Worm (Caenorhabditis elegans) whole organism, L1 larva: ENCODE measurements around the gene hog-1.

Source experiments
- aha-1 ChIP-seq: fragments of 150-350 bp; optimal IDR thresholded peaks from 2 replicates; lab custom pipeline; 2014; ENCODE audit warnings: missing biosample characterization, missing genetic modification characterization
- aly-2 ChIP-seq: fragments of 150-350 bp; optimal IDR thresholded peaks from 2 replicates; lab custom pipeline; 2014; ENCODE audit warnings: missing biosample characterization, missing genetic modification characterization
- blmp-1 ChIP-seq: fragments of 150-350 bp; optimal IDR thresholded peaks from 2 replicates; lab custom pipeline; 2014; ENCODE audit warnings: missing biosample characterization, missing genetic modification characterization
- ceh-63 ChIP-seq: fragments of 200-800 bp; sonication (Bioruptor generic); optimal IDR thresholded peaks from 2 replicates; lab custom pipeline; 2018; ENCODE audit warnings: mild to moderate bottlenecking, missing genetic modification characterization, missing compliant biosample characterization
- ceh-88 ChIP-seq: fragments of 200-800 bp; sonication (Bioruptor generic); IDR thresholded peaks from 2 replicates; pipeline ENCODE4 v1.3.6; 2022; ENCODE audit warnings: missing genetic modification characterization, missing compliant biosample characterization
- efl-1 ChIP-seq, 4 experiments: fragments of 150-350 bp; optimal IDR thresholded peaks in 3 of 4; peaks in 1 of 4; 1 replicate in 1 of 4; 2 replicates in 3 of 4; lab custom pipeline; 2014; ENCODE audit warnings: missing biosample characterization in 2 of 4, missing genetic modification characterization in 2 of 4, missing genetic modification reagents in 2 of 4
- efl-3 ChIP-seq: fragments of 200-800 bp; sonication (Bioruptor generic); optimal IDR thresholded peaks from 2 replicates; lab custom pipeline; 2018; ENCODE audit warnings: mild to moderate bottlenecking, missing genetic modification characterization, missing compliant biosample characterization
- egl-13 ChIP-seq: sonication (generic microtip); optimal IDR thresholded peaks from 2 replicates; lab custom pipeline; 2016; ENCODE audit warnings: missing genotype, missing genetic modification reagents, missing genetic modification characterization, missing compliant biosample characterization
- elt-2 ChIP-seq: sonication (generic microtip); optimal IDR thresholded peaks from 2 replicates; lab custom pipeline; 2016; ENCODE audit warnings: missing genetic modification characterization, mild to moderate bottlenecking, inconsistent platforms, missing compliant biosample characterization, missing genetic modification reagents
- elt-3 ChIP-seq, 6 experiments: fragments of 150-350 bp in 1 of 6; sonication (generic microtip); optimal IDR thresholded peaks; 2 replicates each; lab custom pipeline; 2017 to 2018; ENCODE audit warnings: missing biosample characterization in 6 of 6, missing genetic modification characterization in 6 of 6, inconsistent platforms in 1 of 6
- fkh-8 ChIP-seq: sonication (generic microtip); optimal IDR thresholded peaks from 2 replicates; lab custom pipeline; 2016; ENCODE audit warnings: mild to moderate bottlenecking, missing genetic modification characterization, missing compliant biosample characterization
- grh-1 ChIP-seq: fragments of 200-800 bp; sonication (Bioruptor generic); IDR thresholded peaks from 2 replicates; pipeline ENCODE4 v1.3.6; 2022; ENCODE audit warnings: missing genetic modification reagents, missing genetic modification characterization, missing compliant biosample characterization
- hlh-4 ChIP-seq: sonication (generic microtip); optimal IDR thresholded peaks from 2 replicates; lab custom pipeline; 2016; ENCODE audit warnings: mild to moderate bottlenecking, missing genetic modification characterization, missing compliant biosample characterization
- irx-1 ChIP-seq: sonication (generic microtip); optimal IDR thresholded peaks from 2 replicates; lab custom pipeline; 2016; ENCODE audit warnings: missing genetic modification characterization, missing compliant biosample characterization
- isw-1 ChIP-seq: fragments of 200-800 bp; sonication (Bioruptor generic); IDR thresholded peaks from 2 replicates; pipeline ENCODE4 v1.3.6; 2022; ENCODE audit warnings: missing genetic modification characterization, missing compliant biosample characterization
- lin-14 ChIP-seq: fragments of 200-800 bp; sonication (Bioruptor generic); optimal IDR thresholded peaks from 2 replicates; lab custom pipeline; 2018; ENCODE audit warnings: mild to moderate bottlenecking, missing genetic modification characterization, moderate library complexity, missing compliant biosample characterization
- lin-39 ChIP-seq: fragments of 150-350 bp; optimal IDR thresholded peaks from 2 replicates; lab custom pipeline; 2014; ENCODE audit warnings: missing biosample characterization, missing genetic modification reagents, missing genetic modification characterization
- lir-3 ChIP-seq: sonication (generic microtip); optimal IDR thresholded peaks from 2 replicates; lab custom pipeline; 2016; ENCODE audit warnings: mild to moderate bottlenecking, missing genetic modification characterization, moderate library complexity, missing compliant biosample characterization; ENCODE audit not compliant: poor library complexity
- lsy-2 ChIP-seq, 2 experiments: fragments of 150-350 bp; optimal IDR thresholded peaks; 2 replicates each; lab custom pipeline; 2014; ENCODE audit warnings: missing biosample characterization in 2 of 2, missing genetic modification characterization in 2 of 2
- mdl-1 ChIP-seq, 2 experiments: fragments of 150-350 bp; optimal IDR thresholded peaks; 2 replicates each; lab custom pipeline; 2014 to 2017; ENCODE audit warnings: missing biosample characterization in 2 of 2, missing genetic modification characterization in 2 of 2, inconsistent platforms in 1 of 2
- mep-1 ChIP-seq: fragments of 150-350 bp; optimal IDR thresholded peaks from 2 replicates; lab custom pipeline; 2014; ENCODE audit warnings: missing biosample characterization, missing genetic modification characterization
- nhr-12 ChIP-seq: sonication (generic microtip); optimal IDR thresholded peaks from 2 replicates; lab custom pipeline; 2017; ENCODE audit warnings: missing biosample characterization, missing genetic modification characterization
- nhr-19 ChIP-seq: fragments of 200-800 bp; sonication (Bioruptor generic); conservative IDR thresholded peaks from 2 replicates; pipeline ENCODE4 v1.3.6; 2022; ENCODE audit warnings: missing genetic modification characterization, missing compliant biosample characterization
- nhr-20 ChIP-seq: sonication (generic microtip); optimal IDR thresholded peaks from 2 replicates; lab custom pipeline; 2016; ENCODE audit warnings: mild to moderate bottlenecking, missing genetic modification characterization, missing compliant biosample characterization
- nhr-71 ChIP-seq: sonication (generic microtip); optimal IDR thresholded peaks from 2 replicates; lab custom pipeline; 2016; ENCODE audit warnings: mild to moderate bottlenecking, missing genetic modification characterization, moderate library complexity, missing compliant biosample characterization
- nhr-76 ChIP-seq: sonication (generic microtip); optimal IDR thresholded peaks from 2 replicates; lab custom pipeline; 2017; ENCODE audit warnings: missing biosample characterization, missing genetic modification characterization
- nhr-77 ChIP-seq: fragments of 150-350 bp; optimal IDR thresholded peaks from 2 replicates; lab custom pipeline; 2014; ENCODE audit warnings: missing biosample characterization, missing genetic modification characterization
- nhr-84 ChIP-seq: sonication (generic microtip); optimal IDR thresholded peaks from 2 replicates; lab custom pipeline; 2017; ENCODE audit warnings: missing biosample characterization, missing genetic modification characterization
- nhr-85 ChIP-seq: sonication (generic microtip); peaks from one replicate; lab custom pipeline; 2016; ENCODE audit warnings: missing genetic modification characterization, inconsistent platforms, missing compliant biosample characterization
- nhr-90 ChIP-seq: sonication (generic microtip); optimal IDR thresholded peaks from 2 replicates; lab custom pipeline; 2016; ENCODE audit warnings: mild to moderate bottlenecking, missing genetic modification characterization, missing compliant biosample characterization; ENCODE audit not compliant: poor library complexity
- pax-3 ChIP-seq: fragments of 200-800 bp; sonication (Bioruptor generic); optimal IDR thresholded peaks from 2 replicates; lab custom pipeline; 2018; ENCODE audit warnings: mild to moderate bottlenecking, missing genetic modification characterization, moderate library complexity, missing compliant biosample characterization
- pqm-1 ChIP-seq: sonication (generic microtip); optimal IDR thresholded peaks from 3 replicates; lab custom pipeline; 2017; ENCODE audit warnings: missing biosample characterization, missing genetic modification characterization
- rnt-1 ChIP-seq: sonication (generic microtip); optimal IDR thresholded peaks from 2 replicates; lab custom pipeline; 2016; ENCODE audit warnings: mild to moderate bottlenecking, missing genetic modification characterization, moderate library complexity, missing compliant biosample characterization
- snpc-4 ChIP-seq: fragments of 150-350 bp; optimal IDR thresholded peaks from 2 replicates; lab custom pipeline; 2014; ENCODE audit warnings: missing biosample characterization, missing genetic modification characterization
- snu-23 ChIP-seq: sonication (generic microtip); optimal IDR thresholded peaks from 2 replicates; lab custom pipeline; 2016; ENCODE audit warnings: missing genetic modification characterization, missing compliant biosample characterization
- sptf-1 ChIP-seq: fragments of 150-350 bp; optimal IDR thresholded peaks from 2 replicates; lab custom pipeline; 2014; ENCODE audit warnings: missing biosample characterization, missing genetic modification characterization
- tbx-2 ChIP-seq: sonication (generic microtip); optimal IDR thresholded peaks from 2 replicates; lab custom pipeline; 2016; ENCODE audit warnings: missing genetic modification characterization, missing compliant biosample characterization
- unc-130 ChIP-seq: fragments of 150-350 bp; optimal IDR thresholded peaks from 2 replicates; lab custom pipeline; 2017; ENCODE audit warnings: missing biosample characterization, missing genetic modification characterization, inconsistent platforms
- unc-62 ChIP-seq: fragments of 150-350 bp; optimal IDR thresholded peaks from 2 replicates; lab custom pipeline; 2014; ENCODE audit warnings: missing biosample characterization, missing genetic modification reagents, missing genetic modification characterization
- vab-15 ChIP-seq: sonication (generic microtip); optimal IDR thresholded peaks from 2 replicates; lab custom pipeline; 2017; ENCODE audit warnings: missing genotype, mild to moderate bottlenecking, missing genetic modification characterization, missing compliant biosample characterization
- ztf-11 ChIP-seq, 2 experiments: sonication (generic microtip); optimal IDR thresholded peaks; 2 replicates each; lab custom pipeline; 2016 to 2017; ENCODE audit warnings: missing genetic modification characterization in 2 of 2, missing biosample characterization in 1 of 2, missing compliant biosample characterization in 1 of 2

Gene hog-1

DNA sequence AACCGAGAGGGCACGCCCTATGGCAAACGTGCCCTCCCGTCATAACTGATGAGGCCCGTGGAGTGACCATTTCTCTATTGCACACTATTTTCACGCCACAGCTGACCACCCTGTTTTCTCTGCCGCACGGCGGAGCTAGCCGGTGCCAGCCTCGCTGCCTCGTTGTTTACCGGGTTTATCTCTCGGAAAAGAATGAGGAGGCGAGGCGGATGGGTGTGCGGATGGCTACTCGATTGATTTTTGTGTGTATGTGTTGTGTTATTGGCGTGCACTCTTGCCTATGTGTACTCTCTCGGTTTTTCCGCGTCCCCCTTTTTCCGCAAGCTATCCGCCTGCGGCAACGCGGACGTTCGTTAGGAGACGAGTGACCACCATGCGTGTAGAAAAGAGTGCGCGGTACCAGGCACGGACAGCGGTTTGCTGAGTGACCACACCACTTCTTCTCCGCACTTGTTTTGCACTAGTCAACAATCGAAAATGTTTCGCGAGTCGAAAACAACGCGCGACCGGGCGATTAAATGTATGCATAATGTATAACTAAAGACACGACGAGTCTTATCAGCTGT, 42.0 kb downstream of the hog-1 start (continued):
- TF ChIP-seq pqm-1 (tag; lab: Kevin White, UChicago) (no peak), nhr-20 (tag; lab: Kevin White, UChicago) (peak; percentile 50), efl-3 (GFP tag; lab: Kevin White, UChicago) (peak; percentile 29), efl-1 (optimal IDR thresholded peaks at IDR 0.05; lab: Kevin White, UChicago) (no peak), efl-1 (GFP tag; optimal IDR thresholded peaks at IDR 0.05 in 1 of 2; lab: Kevin White, UChicago) (peak in 1 of 2 experiments; percentile 16), mdl-1 (tag; optimal IDR thresholded peaks at IDR 0.05; lab: Kevin White, UChicago) (peak in 1 of 2 experiments; percentile 47), rnt-1 (tag; lab: Kevin White, UChicago) (peak; percentile 64)

DNA sequence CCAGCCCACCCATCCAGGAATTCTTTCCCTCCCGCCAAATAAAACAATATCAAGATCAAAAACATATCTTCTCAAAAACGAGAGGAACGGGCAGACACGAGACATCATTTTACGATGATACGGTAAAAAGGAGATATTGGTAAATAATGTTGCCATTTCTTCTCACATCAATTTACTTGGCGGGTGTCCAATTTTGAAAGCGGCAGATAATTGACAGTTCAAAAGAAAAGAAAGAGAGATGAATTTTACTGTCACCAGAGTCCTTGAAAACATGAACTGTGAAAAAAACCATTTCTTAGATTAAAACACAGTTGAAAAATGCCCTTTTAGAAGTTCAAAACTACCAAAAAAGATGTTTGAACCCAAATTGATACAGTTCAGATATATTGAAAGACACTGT, 43.4 kb downstream of the hog-1 start:
- no peak for TF ChIP-seq sptf-1 (tag; lab: Kevin White, UChicago)
- peak; percentile 96 for TF ChIP-seq nhr-85 (tag; lab: Kevin White, UChicago)
- peak; percentile 67 for TF ChIP-seq nhr-71 (tag; lab: Kevin White, UChicago)
- TF ChIP-seq irx-1, result no peak
- TF ChIP-seq snpc-4 (tag; lab: Kevin White, UChicago), result no peak
- TF ChIP-seq mep-1, result peak; percentile 76
- TF ChIP-seq nhr-90 (tag; lab: Kevin White, UChicago), result peak; percentile 20
- no peak for TF ChIP-seq hlh-4
- no peak for TF ChIP-seq fkh-8 (tag; lab: Kevin White, UChicago)
- TF ChIP-seq rnt-1 (tag; lab: Kevin White, UChicago), result peak; percentile 5
- TF ChIP-seq nhr-20 (tag; lab: Kevin White, UChicago), result peak; percentile 39
- no peak for TF ChIP-seq nhr-84
- peak; percentile 12; the same call in 1 of the 2 replicates for TF ChIP-seq nhr-19 (GFP tag; lab: Robert Waterston, UW)
- TF ChIP-seq lsy-2 (tag; optimal IDR thresholded peaks at IDR 0.05; lab: Kevin White, UChicago), result peak in 1 of 2 experiments; percentile 23
- TF ChIP-seq elt-3 (tag; optimal IDR thresholded peaks at IDR 0.05; lab: Kevin White, UChicago), result peak in 2 of 6 experiments; percentile 25 to 50
- peak; percentile 66 for TF ChIP-seq blmp-1 (tag; lab: Kevin White, UChicago)
- TF ChIP-seq egl-13, result no peak
- TF ChIP-seq snu-23 (GFP tag; lab: Kevin White, UChicago), result peak; percentile 31
- TF ChIP-seq grh-1 (GFP tag; lab: Robert Waterston, UW), result no peak
- no peak for TF ChIP-seq tbx-2 (tag; lab: Kevin White, UChicago)
- TF ChIP-seq unc-62, result no peak
- TF ChIP-seq unc-130 (tag; lab: Kevin White, UChicago), result no peak
- no peak for TF ChIP-seq ztf-11 (tag; optimal IDR thresholded peaks at IDR 0.05; lab: Kevin White, UChicago)
- no peak for TF ChIP-seq aly-2 (tag; lab: Kevin White, UChicago)
- no peak for TF ChIP-seq isw-1
- no peak for TF ChIP-seq elt-2
- no peak for TF ChIP-seq vab-15
- no peak for TF ChIP-seq lin-39 (tag; lab: Kevin White, UChicago)
- no peak for TF ChIP-seq nhr-76
- no peak for TF ChIP-seq nhr-77 (tag; lab: Kevin White, UChicago)
- TF ChIP-seq lin-14 (GFP tag; lab: Kevin White, UChicago), result peak; percentile 83
- no peak for TF ChIP-seq ceh-88 (GFP tag; lab: Robert Waterston, UW)
- no peak for TF ChIP-seq aha-1 (tag; lab: Kevin White, UChicago)
- TF ChIP-seq ceh-63 (GFP tag; lab: Kevin White, UChicago), result no peak
- TF ChIP-seq pax-3 (tag; lab: Kevin White, UChicago), result no peak
- no peak for TF ChIP-seq nhr-12 (tag; lab: Kevin White, UChicago)
- TF ChIP-seq lir-3 (tag; lab: Kevin White, UChicago), result no peak
- no peak for TF ChIP-seq efl-3 (GFP tag; lab: Kevin White, UChicago)
